Fruit fly (Drosophila melanogaster): ENCODE results near the gene CG43799.

CG43799 gene

DNA sequence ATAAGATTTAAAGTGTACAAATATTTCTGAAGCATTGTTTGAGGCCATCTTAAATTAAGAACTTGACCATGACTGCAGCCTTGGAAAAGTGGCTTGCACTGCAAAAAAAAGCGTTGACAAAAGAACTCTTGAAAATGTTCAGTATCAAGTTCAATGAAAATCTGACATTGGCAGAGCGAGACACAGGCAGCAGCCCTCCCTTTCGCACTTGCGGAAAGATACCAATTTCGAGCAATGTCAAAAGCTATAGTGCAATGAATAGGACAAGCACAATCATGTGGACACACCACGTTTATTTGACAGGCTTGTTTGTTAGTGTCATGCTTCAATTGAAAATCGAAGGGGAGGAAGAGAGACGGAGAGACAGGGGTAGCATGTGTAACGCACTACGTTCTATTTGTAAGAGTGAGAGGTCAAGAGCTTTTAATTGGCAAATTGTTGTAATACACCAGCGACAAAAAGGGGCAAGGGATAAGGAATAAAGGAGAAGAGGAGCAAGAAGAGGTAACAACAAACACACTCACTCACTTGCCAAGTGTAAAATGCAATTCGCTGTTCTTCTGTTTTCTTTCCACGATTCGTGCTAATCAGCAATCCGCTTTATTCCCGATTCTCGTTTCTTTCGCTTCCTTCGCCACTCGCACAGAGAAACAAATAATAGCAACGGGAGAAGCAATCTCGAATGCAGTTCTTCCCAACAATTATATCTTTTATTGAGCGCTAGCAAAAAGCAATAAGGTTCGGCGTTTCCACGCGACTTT lies 23.9 kb upstream of the CG43799 start (continued):
- no peak for TF ChIP-seq CG4318 (GFP tag; optimal IDR thresholded peaks at IDR 0.05)
- no peak for TF ChIP-seq net (GFP tag; optimal IDR thresholded peaks at IDR 0.05)
- no peak for TF ChIP-seq CG1621 (tag; optimal IDR thresholded peaks at IDR 0.05)
- TF ChIP-seq Hr4 (GFP tag; optimal IDR thresholded peaks at IDR 0.05): no peak
- no peak for TF ChIP-seq Met (GFP tag; optimal IDR thresholded peaks at IDR 0.05)
- TF ChIP-seq CG8632 (GFP tag; optimal IDR thresholded peaks at IDR 0.05): no peak
- no peak for TF ChIP-seq fd85E (GFP tag; optimal IDR thresholded peaks at IDR 0.05)
- peak; percentile 11 for TF ChIP-seq esn (GFP tag; optimal IDR thresholded peaks at IDR 0.05)
- peak; percentile 25 for TF ChIP-seq Lpt (GFP tag; optimal IDR thresholded peaks at IDR 0.05)

DNA sequence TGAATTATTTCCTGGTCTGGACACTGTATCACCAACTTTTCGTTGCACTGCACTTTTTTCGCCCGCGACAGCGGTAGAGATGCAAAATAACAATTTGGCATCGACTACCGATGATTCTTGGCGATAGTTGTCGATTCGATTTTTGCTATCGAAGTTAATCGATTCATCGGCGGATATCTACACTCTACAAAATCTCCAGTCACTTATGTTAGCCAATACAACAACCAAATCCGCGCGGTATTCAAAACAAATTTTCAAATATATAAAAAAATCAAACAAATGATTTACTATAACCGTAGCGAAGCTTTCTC lies 23.4 kb upstream of the CG43799 start, which contains the start of gene CG4502:
TSS of gene CG4502 (minus strand) at position 93 of the 311 bp plus-strand sequence.
- TF ChIP-seq Ets96B (tag; optimal IDR thresholded peaks at IDR 0.05) (no peak), Eip78C (GFP tag) (peak; percentile 59), salr (GFP tag; optimal IDR thresholded peaks at IDR 0.05) (no peak), dsx (GFP tag; optimal IDR thresholded peaks at IDR 0.05; ENCODE audit: poor library complexity, severe bottlenecking) (peak; percentile 15), CG31627 (GFP tag; optimal IDR thresholded peaks at IDR 0.05) (peak; percentile 17), CG3919 (GFP tag; optimal IDR thresholded peaks at IDR 0.05) (peak; percentile 13), Sox14 (GFP tag; optimal IDR thresholded peaks at IDR 0.05) (peak; percentile 51), Met (GFP tag; optimal IDR thresholded peaks at IDR 0.05) (peak; percentile 22), CG32006 (GFP tag; optimal IDR thresholded peaks at IDR 0.05) (no peak), esn (GFP tag; optimal IDR thresholded peaks at IDR 0.05) (peak; percentile 38), spab (GFP tag; optimal IDR thresholded peaks at IDR 0.05) (no peak), svp (GFP tag) (peak; percentile 67), CG11902 (GFP tag; optimal IDR thresholded peaks at IDR 0.05) (no peak), lz (GFP tag; optimal IDR thresholded peaks at IDR 0.05) (peak; percentile 28), CG10631 (GFP tag; optimal IDR thresholded peaks at IDR 0.05) (no peak), CG10669 (GFP tag; optimal IDR thresholded peaks at IDR 0.05) (no peak), eg (GFP tag; IDR thresholded peaks at IDR 0.05) (0 out of 3 replicates have a peak, but pooled peaks have one; percentile 20), CG4318 (GFP tag; optimal IDR thresholded peaks at IDR 0.05) (no peak), ss (GFP tag; optimal IDR thresholded peaks at IDR 0.05) (peak in 1 of 2 experiments; percentile 2), Eip75B (GFP tag; optimal IDR thresholded peaks at IDR 0.05) (peak; percentile 46), Sox102F (GFP tag; optimal IDR thresholded peaks at IDR 0.05) (peak; percentile 56), OdsH (GFP tag; optimal IDR thresholded peaks at IDR 0.05) (no peak), cyc (GFP tag; optimal IDR thresholded peaks at IDR 0.05) (peak; percentile 17)

DNA sequence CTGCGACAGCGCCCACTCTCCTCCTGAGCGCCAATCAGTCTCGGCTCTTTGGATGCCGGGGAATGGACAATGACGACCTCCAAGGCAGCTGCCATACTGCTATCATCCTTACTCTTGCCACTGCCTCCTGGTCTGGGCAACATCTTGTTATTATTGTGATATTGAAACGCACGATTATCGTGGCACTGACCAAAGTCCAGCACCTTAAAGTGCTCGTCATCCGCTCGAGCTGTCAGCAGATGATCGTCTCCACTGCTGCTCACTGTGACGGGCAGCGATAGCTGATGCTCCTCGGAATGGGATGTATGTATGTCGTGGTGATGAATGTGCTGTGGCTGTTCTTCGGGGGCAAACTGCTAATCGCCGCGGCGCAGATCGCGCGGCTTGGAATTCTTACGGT lies 19.9 kb upstream of the CG43799 start:
- TF ChIP-seq lz (GFP tag; optimal IDR thresholded peaks at IDR 0.05) (no peak), CG7368 (GFP tag; optimal IDR thresholded peaks at IDR 0.05) (no peak), CG10669 (GFP tag; optimal IDR thresholded peaks at IDR 0.05) (no peak), spab (GFP tag; optimal IDR thresholded peaks at IDR 0.05) (peak; percentile 27), Lpt (GFP tag; optimal IDR thresholded peaks at IDR 0.05) (no peak), CG16779 (tag; optimal IDR thresholded peaks at IDR 0.05) (peak; percentile 43), fd85E (GFP tag; optimal IDR thresholded peaks at IDR 0.05) (no peak), Hr38 (GFP tag; optimal IDR thresholded peaks at IDR 0.05) (no peak), eg (GFP tag; IDR thresholded peaks at IDR 0.05) (no peak), pdm3 (GFP tag; optimal IDR thresholded peaks at IDR 0.05) (no peak), esn (GFP tag; optimal IDR thresholded peaks at IDR 0.05) (no peak), Hr39 (GFP tag; optimal IDR thresholded peaks at IDR 0.05) (no peak), OdsH (GFP tag; optimal IDR thresholded peaks at IDR 0.05) (no peak), CG4318 (GFP tag; optimal IDR thresholded peaks at IDR 0.05) (no peak), CG10631 (GFP tag; optimal IDR thresholded peaks at IDR 0.05) (no peak), fd59A (GFP tag; optimal IDR thresholded peaks at IDR 0.05) (no peak), CG8632 (GFP tag; optimal IDR thresholded peaks at IDR 0.05) (no peak), CG8119 (GFP tag; IDR thresholded peaks at IDR 0.05) (no peak), CG11902 (GFP tag; optimal IDR thresholded peaks at IDR 0.05) (no peak), CG32006 (GFP tag; optimal IDR thresholded peaks at IDR 0.05) (no peak), CG9139 (GFP tag; optimal IDR thresholded peaks at IDR 0.05) (peak; percentile 71), Ets21C (GFP tag; optimal IDR thresholded peaks at IDR 0.05) (no peak), topi (GFP tag; optimal IDR thresholded peaks at IDR 0.05) (no peak), CG34406 (GFP tag; optimal IDR thresholded peaks at IDR 0.05) (no peak), CG6808 (GFP tag; optimal IDR thresholded peaks at IDR 0.05) (peak; percentile 64), CG6854 (GFP tag; optimal IDR thresholded peaks at IDR 0.05) (peak; percentile 6), CG6163 (GFP tag; IDR thresholded peaks at IDR 0.05) (no peak), Ets96B (tag; optimal IDR thresholded peaks at IDR 0.05) (no peak), CG6276 (GFP tag; optimal IDR thresholded peaks at IDR 0.05) (peak; percentile 59), Smox (GFP tag; optimal IDR thresholded peaks at IDR 0.05) (no peak), dac (GFP tag; optimal IDR thresholded peaks at IDR 0.05) (no peak)
